Worm (Caenorhabditis elegans) whole organism, young adult: ENCODE measurements around the gene kars-1.

Experiments used
- F22D6.2 ChIP-seq: sonication (generic microtip); optimal IDR thresholded peaks from 2 replicates; lab custom pipeline; 2016; ENCODE audit warnings: mild to moderate bottlenecking, missing genetic modification characterization, missing compliant biosample characterization
- F39B2.1 ChIP-seq: fragments of 200-800 bp; sonication (Bioruptor generic); IDR thresholded peaks from 2 replicates; pipeline ENCODE4 v1.3.6; 2022; ENCODE audit warnings: missing genetic modification reagents, missing genetic modification characterization, missing compliant biosample characterization
- atf-7 ChIP-seq: sonication (generic microtip); optimal IDR thresholded peaks from 2 replicates; lab custom pipeline; 2017; ENCODE audit warnings: mild to moderate bottlenecking, missing genetic modification characterization, missing compliant biosample characterization
- bed-2 ChIP-seq: fragments of 200-800 bp; sonication (Bioruptor generic); IDR thresholded peaks from 2 replicates; pipeline ENCODE4 v1.3.6; 2022; ENCODE audit warnings: missing genetic modification reagents, missing genetic modification characterization, missing compliant biosample characterization
- cebp-2 ChIP-seq: fragments of 200-800 bp; sonication (Bioruptor generic); IDR thresholded peaks from 2 replicates; pipeline ENCODE4 v1.3.6; 2022; ENCODE audit warnings: missing genetic modification characterization, missing compliant biosample characterization
- egl-18 ChIP-seq: fragments of 200-800 bp; sonication (Bioruptor generic); IDR thresholded peaks from 2 replicates; pipeline ENCODE4 v1.3.6; 2022; ENCODE audit warnings: missing genetic modification reagents, missing genetic modification characterization, missing compliant biosample characterization
- lsl-1 ChIP-seq: fragments of 200-800 bp; sonication (Bioruptor generic); optimal IDR thresholded peaks from 2 replicates; lab custom pipeline; 2018; ENCODE audit warnings: mild to moderate bottlenecking, missing genetic modification characterization, moderate library complexity, missing compliant biosample characterization
- rcor-1 ChIP-seq: fragments of 200-800 bp; sonication (Bioruptor generic); IDR thresholded peaks from 2 replicates; pipeline ENCODE4 v1.3.6; 2022; ENCODE audit warnings: missing genetic modification reagents, missing genetic modification characterization, missing compliant biosample characterization
- sdz-38 ChIP-seq: sonication (generic microtip); optimal IDR thresholded peaks from 2 replicates; lab custom pipeline; 2016; ENCODE audit warnings: missing genotype, missing genetic modification characterization, missing compliant biosample characterization
- sea-2 ChIP-seq: fragments of 200-800 bp; sonication (Bioruptor generic); IDR thresholded peaks from 2 replicates; pipeline ENCODE4 v1.3.6; 2022; ENCODE audit warnings: missing genetic modification characterization, missing compliant biosample characterization
- snpc-4 ChIP-seq, 5 experiments: fragments of 150-350 bp in 1 of 5; sonication (generic microtip) in 4 of 5; optimal IDR thresholded peaks; 2 replicates each; lab custom pipeline; 2014 to 2018; ENCODE audit warnings: missing genetic modification characterization in 5 of 5, missing biosample characterization in 3 of 5, antibody characterized with exemption in 2 of 5, mild to moderate bottlenecking in 2 of 5, missing compliant biosample characterization in 2 of 5, missing genotype in 2 of 5, moderate library complexity in 2 of 5, missing genetic modification reagents in 1 of 5
- unc-62 ChIP-seq: fragments of 150-350 bp; optimal IDR thresholded peaks from 2 replicates; lab custom pipeline; 2014; ENCODE audit warnings: missing biosample characterization, missing genetic modification reagents, missing genetic modification characterization

ce11 chrII:7112780-7113179 lies 40.6 kb upstream of the kars-1 start, which contains the start of gene F10E7.6:
- TF ChIP-seq snpc-4 (GFP tag; optimal IDR thresholded peaks at IDR 0.05; lab: Kevin White, UChicago) (no peak), snpc-4 (tag; optimal IDR thresholded peaks at IDR 0.05; lab: Kevin White, UChicago) (no peak), atf-7 (tag; lab: Kevin White, UChicago) (no peak), unc-62 (GFP tag; lab: Kevin White, UChicago) (no peak), bed-2 (GFP tag; lab: Robert Waterston, UW) (no peak), rcor-1 (GFP tag; lab: Robert Waterston, UW) (no peak), egl-18 (GFP tag; lab: Robert Waterston, UW) (no peak), cebp-2 (GFP tag; lab: Robert Waterston, UW) (no peak), F22D6.2 (no peak), lsl-1 (GFP tag; lab: Kevin White, UChicago) (no peak), sea-2 (GFP tag; lab: Robert Waterston, UW) (no peak), F39B2.1 (GFP tag; lab: Robert Waterston, UW) (no peak), sdz-38 (tag; lab: Kevin White, UChicago) (no peak)
